Fruit fly (Drosophila melanogaster) whole organism, embryonic: ENCODE measurements around the gene CG6961.

Experiments used
- ATbp ChIP-seq: fragments of 200-800 bp; sonication (Bioruptor generic); optimal IDR thresholded peaks from 2 replicates; lab custom pipeline; 2017; ENCODE audit warnings: missing biosample characterization, mild to moderate bottlenecking, missing genetic modification characterization, missing genetic modification reagents
- CG10267 ChIP-seq: fragments of 200-800 bp; sonication (Bioruptor generic); optimal IDR thresholded peaks from 2 replicates; lab custom pipeline; 2018; ENCODE audit warnings: missing biosample characterization, mild to moderate bottlenecking, missing genetic modification characterization, moderate library complexity
- CG13296 ChIP-seq: fragments of 200-800 bp; sonication (Bioruptor generic); optimal IDR thresholded peaks from 3 replicates; lab custom pipeline; 2018; ENCODE audit warnings: missing biosample characterization, mild to moderate bottlenecking, missing genetic modification characterization
- CG15269 ChIP-seq: fragments of 200-800 bp; sonication (Bioruptor generic); optimal IDR thresholded peaks from 2 replicates; lab custom pipeline; 2018; ENCODE audit warnings: missing biosample characterization, mild to moderate bottlenecking, missing genetic modification characterization, moderate library complexity
- CG15479 ChIP-seq: fragments of 200-800 bp; sonication (Bioruptor generic); optimal IDR thresholded peaks from 3 replicates; lab custom pipeline; 2019; ENCODE audit warnings: missing biosample characterization, mild to moderate bottlenecking, missing genetic modification characterization, moderate library complexity
- CG1603 ChIP-seq: fragments of 200-800 bp; sonication (Bioruptor generic); optimal IDR thresholded peaks from 2 replicates; lab custom pipeline; 2019; ENCODE audit warnings: missing biosample characterization, mild to moderate bottlenecking, missing genetic modification characterization, moderate library complexity
- CG16813 ChIP-seq: fragments of 200-800 bp; sonication (Bioruptor generic); IDR thresholded peaks from 3 replicates; pipeline ENCODE4 v1.3.6; 2022; ENCODE audit warnings: missing biosample characterization, missing genetic modification characterization; ENCODE audit not compliant: partially characterized antibody
- CG16815 ChIP-seq: fragments of 200-800 bp; sonication (Bioruptor generic); optimal IDR thresholded peaks from 3 replicates; lab custom pipeline; 2017; ENCODE audit warnings: missing biosample characterization, mild to moderate bottlenecking, missing genetic modification characterization
- CG17802 ChIP-seq: fragments of 200-800 bp; sonication (Bioruptor generic); optimal IDR thresholded peaks from 2 replicates; lab custom pipeline; 2018; ENCODE audit warnings: missing biosample characterization, mild to moderate bottlenecking, missing genetic modification characterization, moderate library complexity
- CG1832 ChIP-seq: fragments of 200-800 bp; sonication (Bioruptor generic); optimal IDR thresholded peaks from 2 replicates; lab custom pipeline; 2017; ENCODE audit warnings: missing biosample characterization, mild to moderate bottlenecking, missing genetic modification characterization, inconsistent platforms
- CG2116 ChIP-seq: fragments of 200-800 bp; sonication (Bioruptor generic); optimal IDR thresholded peaks from 3 replicates; lab custom pipeline; 2018; ENCODE audit warnings: missing biosample characterization, mild to moderate bottlenecking, missing genetic modification characterization
- CG2129 ChIP-seq: fragments of 200-800 bp; sonication (Bioruptor generic); IDR thresholded peaks from 2 replicates; pipeline ENCODE4 v1.3.6; 2022; ENCODE audit warnings: missing biosample characterization, missing genetic modification characterization; ENCODE audit not compliant: partially characterized antibody
- CG30403 ChIP-seq: fragments of 200-800 bp; sonication (Bioruptor generic); optimal IDR thresholded peaks from 3 replicates; lab custom pipeline; 2016; ENCODE audit warnings: missing biosample characterization, missing genetic modification characterization
- CG34376 ChIP-seq: fragments of 200-800 bp; sonication (Bioruptor generic); optimal IDR thresholded peaks from 2 replicates; lab custom pipeline; 2018; ENCODE audit warnings: missing biosample characterization, mild to moderate bottlenecking, missing genetic modification characterization
- CG42726 ChIP-seq: fragments of 200-800 bp; sonication (Bioruptor generic); IDR thresholded peaks from 2 replicates; pipeline ENCODE4 v1.3.6; 2022; ENCODE audit warnings: missing biosample characterization, missing genetic modification characterization; ENCODE audit not compliant: partially characterized antibody
- CG6272 ChIP-seq: fragments of 200-800 bp; sonication (Bioruptor generic); IDR thresholded peaks from 2 replicates; pipeline ENCODE4 v1.3.6; 2022; ENCODE audit warnings: missing biosample characterization, missing genetic modification characterization
- CG8944 ChIP-seq: fragments of 200-800 bp; sonication (Bioruptor generic); optimal IDR thresholded peaks from 3 replicates; lab custom pipeline; 2016; ENCODE audit warnings: missing biosample characterization, missing genetic modification characterization
- CG9727 ChIP-seq: fragments of 200-800 bp; sonication (Bioruptor generic); optimal IDR thresholded peaks from 3 replicates; lab custom pipeline; 2017; ENCODE audit warnings: missing biosample characterization, mild to moderate bottlenecking, missing genetic modification characterization
- CG9797 ChIP-seq: fragments of 200-800 bp; sonication (Bioruptor generic); optimal IDR thresholded peaks from 3 replicates; lab custom pipeline; 2018; ENCODE audit warnings: missing biosample characterization, mild to moderate bottlenecking, missing genetic modification characterization
- Dad ChIP-seq: fragments of 200-800 bp; sonication (Bioruptor generic); optimal IDR thresholded peaks from 3 replicates; lab custom pipeline; 2016; ENCODE audit warnings: missing biosample characterization, missing genetic modification characterization
- Dek ChIP-seq: fragments of 200-800 bp; sonication (Bioruptor generic); optimal IDR thresholded peaks from 3 replicates; lab custom pipeline; 2019; ENCODE audit warnings: missing biosample characterization, mild to moderate bottlenecking, missing genetic modification characterization, moderate library complexity
- Dip3 ChIP-seq: fragments of 200-800 bp; sonication (Bioruptor generic); optimal IDR thresholded peaks from 3 replicates; lab custom pipeline; 2016; ENCODE audit warnings: missing biosample characterization, missing genetic modification characterization
- Fer2 ChIP-seq: fragments of 200-800 bp; sonication (Bioruptor generic); optimal IDR thresholded peaks from 2 replicates; lab custom pipeline; 2018; ENCODE audit warnings: missing biosample characterization, mild to moderate bottlenecking, missing genetic modification characterization, moderate library complexity
- Gsc ChIP-seq: fragments of 200-800 bp; sonication (Bioruptor generic); IDR thresholded peaks from 2 replicates; pipeline ENCODE4 v1.3.6; 2022; ENCODE audit warnings: missing biosample characterization, missing genetic modification characterization
- HHEX ChIP-seq: fragments of 200-800 bp; sonication (Bioruptor generic); optimal IDR thresholded peaks from 3 replicates; lab custom pipeline; 2017; ENCODE audit warnings: missing biosample characterization, mild to moderate bottlenecking, missing genetic modification characterization, missing genetic modification reagents
- HLH54F ChIP-seq: fragments of 200-800 bp; sonication (Bioruptor generic); optimal IDR thresholded peaks from 3 replicates; lab custom pipeline; 2016; ENCODE audit warnings: missing biosample characterization, missing genetic modification characterization
- Mes4 ChIP-seq: fragments of 200-800 bp; sonication (Bioruptor generic); optimal IDR thresholded peaks from 2 replicates; lab custom pipeline; 2016; ENCODE audit warnings: missing biosample characterization, missing genetic modification characterization
- NfI ChIP-seq: fragments of 200-800 bp; sonication (Bioruptor generic); optimal IDR thresholded peaks from 3 replicates; lab custom pipeline; 2018; ENCODE audit warnings: missing biosample characterization, mild to moderate bottlenecking, missing genetic modification characterization, moderate library complexity
- Oaz ChIP-seq: fragments of 200-800 bp; sonication (Bioruptor generic); IDR thresholded peaks from 2 replicates; pipeline ENCODE4 v1.3.6; 2022; ENCODE audit warnings: missing biosample characterization, missing genetic modification characterization
- Scr ChIP-seq: fragments of 200-800 bp; sonication (Bioruptor generic); IDR thresholded peaks from 2 replicates; pipeline ENCODE4 v1.3.6; 2022; ENCODE audit warnings: missing biosample characterization, missing genetic modification characterization; ENCODE audit not compliant: partially characterized antibody
- Taf1 ChIP-seq: fragments of 200-800 bp; sonication (Bioruptor generic); IDR thresholded peaks from 2 replicates; pipeline ENCODE4 v1.3.6; 2022; ENCODE audit warnings: missing biosample characterization, missing genetic modification characterization
- Xbp1 ChIP-seq: fragments of 200-800 bp; sonication (Bioruptor generic); optimal IDR thresholded peaks from 3 replicates; lab custom pipeline; 2016; ENCODE audit warnings: missing biosample characterization, mild to moderate bottlenecking, missing genetic modification characterization
- YL-1 ChIP-seq: fragments of 200-800 bp; sonication (Bioruptor generic); optimal IDR thresholded peaks from 3 replicates; lab custom pipeline; 2017; ENCODE audit warnings: missing biosample characterization, mild to moderate bottlenecking, missing genetic modification characterization
- az2 ChIP-seq: fragments of 200-800 bp; sonication (Bioruptor generic); optimal IDR thresholded peaks from 3 replicates; lab custom pipeline; 2016; ENCODE audit warnings: missing biosample characterization, missing genetic modification characterization
- bbx ChIP-seq: fragments of 200-800 bp; sonication (Bioruptor generic); IDR thresholded peaks from 2 replicates; pipeline ENCODE4 v1.3.6; 2022; ENCODE audit warnings: missing biosample characterization, missing genetic modification characterization; ENCODE audit not compliant: partially characterized antibody
- chm ChIP-seq: fragments of 200-800 bp; sonication (Bioruptor generic); IDR thresholded peaks from 2 replicates; pipeline ENCODE4 v1.3.6; 2022; ENCODE audit warnings: missing biosample characterization, missing genetic modification characterization
- crp ChIP-seq, 2 experiments: fragments of 200-800 bp; sonication (Bioruptor generic); optimal IDR thresholded peaks; 2 replicates in 1 of 2; 3 replicates in 1 of 2; lab custom pipeline; 2017; ENCODE audit warnings: missing biosample characterization in 2 of 2, missing genetic modification characterization in 2 of 2, mild to moderate bottlenecking in 1 of 2, moderate library complexity in 1 of 2
- dan ChIP-seq: fragments of 200-800 bp; sonication (Bioruptor generic); IDR thresholded peaks from 2 replicates; pipeline ENCODE4 v1.3.6; 2022; ENCODE audit warnings: missing biosample characterization, missing genetic modification characterization
- ftz-f1 ChIP-seq: fragments of 200-800 bp; sonication (Bioruptor generic); optimal IDR thresholded peaks from 2 replicates; lab custom pipeline; 2016; ENCODE audit warnings: missing biosample characterization, missing genetic modification characterization
- gfzf ChIP-seq: fragments of 200-800 bp; sonication (Bioruptor generic); optimal IDR thresholded peaks from 2 replicates; lab custom pipeline; 2016; ENCODE audit warnings: missing biosample characterization, mild to moderate bottlenecking, missing genetic modification characterization, moderate library complexity
- h ChIP-seq: fragments of >200 bp; optimal IDR thresholded peaks from 2 replicates; lab custom pipeline; 2017
- ham ChIP-seq: fragments of 200-800 bp; sonication (Bioruptor generic); IDR thresholded peaks from 2 replicates; pipeline ENCODE4 v1.3.6; 2022; ENCODE audit warnings: missing biosample characterization, missing genetic modification characterization
- jumu ChIP-seq: fragments of 200-800 bp; sonication (Bioruptor generic); optimal IDR thresholded peaks from 3 replicates; lab custom pipeline; 2016; ENCODE audit warnings: missing biosample characterization, missing genetic modification characterization
- ken ChIP-seq: fragments of 200-800 bp; sonication (Bioruptor generic); IDR thresholded peaks from 3 replicates; pipeline ENCODE4 v1.3.6; 2022; ENCODE audit warnings: missing biosample characterization, missing genetic modification characterization
- peb ChIP-seq: fragments of 200-800 bp; sonication (Bioruptor generic); IDR thresholded peaks from 2 replicates; pipeline ENCODE4 v1.3.6; 2022; ENCODE audit warnings: missing biosample characterization, missing genetic modification characterization
- pita ChIP-seq: fragments of 200-800 bp; sonication (Bioruptor generic); optimal IDR thresholded peaks from 2 replicates; lab custom pipeline; 2017; ENCODE audit warnings: missing biosample characterization, mild to moderate bottlenecking, missing genetic modification characterization
- pum ChIP-seq: fragments of 200-800 bp; sonication (Bioruptor generic); optimal IDR thresholded peaks from 2 replicates; lab custom pipeline; 2016; ENCODE audit warnings: missing biosample characterization, missing genetic modification characterization
- rib ChIP-seq: fragments of 200-800 bp; sonication (Bioruptor generic); IDR thresholded peaks from 2 replicates; pipeline ENCODE4 v1.3.6; 2022; ENCODE audit warnings: missing biosample characterization, missing genetic modification characterization
- row ChIP-seq: fragments of 200-800 bp; sonication (Bioruptor generic); IDR thresholded peaks from 3 replicates; pipeline ENCODE4 v1.3.6; 2022; ENCODE audit warnings: missing biosample characterization, missing genetic modification characterization
- z ChIP-seq: fragments of 200-800 bp; sonication (Bioruptor generic); IDR thresholded peaks from 3 replicates; pipeline ENCODE4 v1.3.6; 2022; ENCODE audit warnings: missing biosample characterization, missing genetic modification characterization

The CG6961 gene

DNA sequence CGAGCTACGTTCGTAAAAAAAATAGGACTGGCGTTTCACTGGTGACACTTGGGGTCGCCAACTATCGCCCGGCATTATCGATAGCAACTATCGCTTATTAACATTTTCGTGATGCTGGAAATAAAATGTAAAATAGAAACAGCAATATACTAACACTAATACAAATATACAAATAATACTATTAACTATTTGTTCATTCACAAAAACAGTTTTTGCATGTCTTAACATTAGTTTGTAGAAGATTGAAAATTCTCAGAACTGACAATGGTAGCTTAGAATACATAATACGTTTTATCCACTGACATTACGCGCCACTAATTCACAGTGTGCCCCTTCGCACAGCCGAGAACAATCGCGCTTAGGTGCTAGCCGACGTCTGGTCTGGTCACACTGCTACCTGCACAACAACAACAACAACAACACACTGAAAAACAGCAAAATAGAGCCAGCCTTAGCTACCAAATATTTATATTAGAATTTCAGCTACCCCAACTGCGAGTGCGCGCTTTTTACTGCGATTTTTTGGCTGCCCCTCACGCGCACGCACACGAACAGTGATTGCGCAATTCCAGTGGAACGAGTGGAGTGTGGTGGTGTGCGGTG, at the start of gene CG6961, which contains the start of gene S6KL (continued):
- no peak for TF ChIP-seq peb (GFP tag; lab: Robert Waterston, UW)
- peak; percentile 76 for TF ChIP-seq row (GFP tag; lab: Robert Waterston, UW)
- TF ChIP-seq CG1603 (tag; lab: Kevin White, UChicago), result peak; percentile 48
- peak; percentile 55; the same call in 1 of the 2 replicates for TF ChIP-seq bbx (GFP tag; lab: Robert Waterston, UW)
- TF ChIP-seq rib (GFP tag; lab: Robert Waterston, UW), result no peak
- TF ChIP-seq pita, result no peak
- peak; percentile 87 for TF ChIP-seq CG16813 (GFP tag; lab: Robert Waterston, UW)
- TF ChIP-seq Taf1 (GFP tag; lab: Robert Waterston, UW), result no peak
- no peak for TF ChIP-seq pum (GFP tag; lab: Kevin White, UChicago)
- no peak for TF ChIP-seq Dek (tag; lab: Kevin White, UChicago)
- peak; percentile 47; the same call in 1 of the 2 replicates for TF ChIP-seq CG2129
- no peak for TF ChIP-seq h (lab: Kevin White, UChicago)
- TF ChIP-seq CG9727, result peak; percentile 11
- TF ChIP-seq crp (GFP tag; optimal IDR thresholded peaks at IDR 0.05; lab: Kevin White, UChicago), result no peak
- TF ChIP-seq CG30403 (GFP tag; lab: Kevin White, UChicago), result no peak
- no peak for TF ChIP-seq CG8944 (GFP tag; lab: Kevin White, UChicago)
- TF ChIP-seq CG16815 (GFP tag; lab: Kevin White, UChicago), result no peak
- TF ChIP-seq Xbp1, result no peak
- TF ChIP-seq Fer2 (tag; lab: Kevin White, UChicago), result no peak
- TF ChIP-seq CG15479, result peak; percentile 1
- TF ChIP-seq CG15269 (tag; lab: Kevin White, UChicago), result no peak
- peak; percentile 87 for TF ChIP-seq Scr
- peak; percentile 77 for TF ChIP-seq CG9797 (GFP tag; lab: Kevin White, UChicago)
- no peak for TF ChIP-seq jumu (GFP tag; lab: Kevin White, UChicago)
- TF ChIP-seq NfI (GFP tag; lab: Kevin White, UChicago), result no peak
- TF ChIP-seq ken (GFP tag; lab: Robert Waterston, UW), result no peak
- TF ChIP-seq CG10267 (tag; lab: Kevin White, UChicago), result peak; percentile 31
- no peak for TF ChIP-seq Dad (GFP tag; lab: Kevin White, UChicago)
- no peak for TF ChIP-seq CG34376 (GFP tag; lab: Kevin White, UChicago)
- TF ChIP-seq Dip3 (GFP tag; lab: Kevin White, UChicago), result no peak
- TF ChIP-seq gfzf, result peak; percentile 78

- no peak for TF ChIP-seq Scr
- TF ChIP-seq CG6272 (GFP tag; lab: Robert Waterston, UW), result 0 out of 2 replicates have a peak, but pooled peaks have one; percentile 22
- no peak for TF ChIP-seq Gsc
- TF ChIP-seq CG2116 (GFP tag; lab: Kevin White, UChicago), result no peak
- no peak for TF ChIP-seq ham (GFP tag; lab: Robert Waterston, UW)
- TF ChIP-seq CG13296 (GFP tag; lab: Kevin White, UChicago), result no peak
- no peak for TF ChIP-seq gfzf
- TF ChIP-seq dan (GFP tag; lab: Robert Waterston, UW), result no peak
- TF ChIP-seq CG17802 (tag; lab: Kevin White, UChicago), result no peak
- peak; percentile 33 for TF ChIP-seq CG8944 (GFP tag; lab: Kevin White, UChicago)
- no peak for TF ChIP-seq chm (GFP tag; lab: Robert Waterston, UW)
- TF ChIP-seq CG42726 (GFP tag; lab: Robert Waterston, UW), result no peak
- TF ChIP-seq az2 (GFP tag; lab: Kevin White, UChicago), result peak; percentile 25
- TF ChIP-seq HLH54F, result no peak
- no peak for TF ChIP-seq bbx (GFP tag; lab: Robert Waterston, UW)
- TF ChIP-seq ATbp (GFP tag; lab: Kevin White, UChicago), result peak; percentile 20
- no peak for TF ChIP-seq ftz-f1 (GFP tag; lab: Kevin White, UChicago)
- TF ChIP-seq z (GFP tag; lab: Robert Waterston, UW), result no peak
- TF ChIP-seq Mes4, result peak; percentile 18
- no peak for TF ChIP-seq Oaz (GFP tag; lab: Robert Waterston, UW)
- TF ChIP-seq HHEX (GFP tag; lab: Kevin White, UChicago), result no peak
- TF ChIP-seq YL-1 (GFP tag; lab: Kevin White, UChicago), result no peak
- TF ChIP-seq CG1832 (GFP tag; lab: Kevin White, UChicago), result no peak
These were observed 49.0 kb upstream of the CG6961 start for dm6 chrX:18837046-18837445.
